Fruit fly (Drosophila melanogaster) whole organism, embryonic: ENCODE results near the gene CG17572.

Experiments used
- B-H1 ChIP-seq: fragments of 200-800 bp; sonication (Bioruptor generic); IDR thresholded peaks from 3 replicates; pipeline ENCODE4 v1.3.6; 2022; ENCODE audit warnings: missing biosample characterization, missing genetic modification characterization
- CG10274 ChIP-seq: fragments of 200-800 bp; sonication (Bioruptor generic); optimal IDR thresholded peaks from 3 replicates; lab custom pipeline; 2017; ENCODE audit warnings: missing biosample characterization, mild to moderate bottlenecking, missing genetic modification characterization
- CG10431 ChIP-seq: fragments of 200-800 bp; sonication (Bioruptor generic); optimal IDR thresholded peaks from 3 replicates; lab custom pipeline; 2018; ENCODE audit warnings: missing biosample characterization, mild to moderate bottlenecking, missing genetic modification characterization
- CG11247 ChIP-seq: fragments of 200-800 bp; sonication (Bioruptor generic); IDR thresholded peaks from 2 replicates; pipeline ENCODE4 v1.3.6; 2022; ENCODE audit warnings: missing biosample characterization, missing genetic modification characterization
- CG11696 ChIP-seq: fragments of 200-800 bp; sonication (Bioruptor generic); IDR thresholded peaks from 2 replicates; pipeline ENCODE4 v1.3.6; 2022; ENCODE audit warnings: missing biosample characterization, missing genetic modification characterization
- CG12299 ChIP-seq: fragments of 200-800 bp; sonication (Bioruptor generic); optimal IDR thresholded peaks from 2 replicates; lab custom pipeline; 2018; ENCODE audit warnings: missing biosample characterization, mild to moderate bottlenecking, missing genetic modification characterization
- CG12659 ChIP-seq: fragments of 200-800 bp; sonication (Bioruptor generic); optimal IDR thresholded peaks from 3 replicates; lab custom pipeline; 2017; ENCODE audit warnings: mild to moderate bottlenecking, missing biosample characterization, missing genetic modification reagents, missing genetic modification characterization
- CG14667 ChIP-seq: fragments of 200-800 bp; sonication (Bioruptor generic); IDR thresholded peaks from 2 replicates; pipeline ENCODE4 v1.3.6; 2022; ENCODE audit warnings: missing biosample characterization, missing genetic modification characterization
- CG15073 ChIP-seq: fragments of 200-800 bp; sonication (Bioruptor generic); optimal IDR thresholded peaks from 2 replicates; lab custom pipeline; 2016; ENCODE audit warnings: missing biosample characterization, missing genetic modification characterization
- CG15479 ChIP-seq: fragments of 200-800 bp; sonication (Bioruptor generic); optimal IDR thresholded peaks from 3 replicates; lab custom pipeline; 2019; ENCODE audit warnings: missing biosample characterization, mild to moderate bottlenecking, missing genetic modification characterization, moderate library complexity
- CG18476 ChIP-seq: fragments of 200-800 bp; sonication (Bioruptor generic); optimal IDR thresholded peaks from 2 replicates; lab custom pipeline; 2016; ENCODE audit warnings: missing biosample characterization, mild to moderate bottlenecking, missing genetic modification characterization
- CG18619 ChIP-seq: fragments of 200-800 bp; sonication (Bioruptor generic); optimal IDR thresholded peaks from 3 replicates; lab custom pipeline; 2017; ENCODE audit warnings: missing biosample characterization, mild to moderate bottlenecking, missing genetic modification characterization
- CG34224 ChIP-seq: fragments of 200-800 bp; sonication (Bioruptor generic); IDR thresholded peaks from 3 replicates; pipeline ENCODE4 v1.3.6; 2022; ENCODE audit warnings: missing biosample characterization, missing genetic modification characterization; ENCODE audit not compliant: partially characterized antibody
- CG7987 ChIP-seq: fragments of 200-800 bp; sonication (Bioruptor generic); optimal IDR thresholded peaks from 2 replicates; lab custom pipeline; 2018; ENCODE audit warnings: missing biosample characterization, mild to moderate bottlenecking, missing genetic modification characterization, moderate library complexity
- CG8359 ChIP-seq: fragments of 200-800 bp; sonication (Bioruptor generic); optimal IDR thresholded peaks from 2 replicates; lab custom pipeline; 2017; ENCODE audit warnings: missing biosample characterization, mild to moderate bottlenecking, missing genetic modification characterization, borderline replicate concordance
- CG8388 ChIP-seq: fragments of 200-800 bp; sonication (Bioruptor generic); optimal IDR thresholded peaks from 2 replicates; lab custom pipeline; 2019; ENCODE audit warnings: missing biosample characterization, mild to moderate bottlenecking, missing genetic modification characterization, moderate library complexity
- CG9609 ChIP-seq: fragments of 200-800 bp; sonication (Bioruptor generic); optimal IDR thresholded peaks from 3 replicates; lab custom pipeline; 2016; ENCODE audit warnings: missing biosample characterization, missing genetic modification characterization
- Fer3 ChIP-seq: fragments of 200-800 bp; sonication (Bioruptor generic); optimal IDR thresholded peaks from 2 replicates; lab custom pipeline; 2018; ENCODE audit warnings: missing biosample characterization, mild to moderate bottlenecking, missing genetic modification characterization, moderate library complexity
- Jarid2 ChIP-seq: fragments of 200-800 bp; sonication (Bioruptor generic); optimal IDR thresholded peaks from 3 replicates; lab custom pipeline; 2017; ENCODE audit warnings: mild to moderate bottlenecking, missing biosample characterization, missing genetic modification reagents, missing genetic modification characterization
- Meics ChIP-seq: fragments of 200-800 bp; sonication (Bioruptor generic); optimal IDR thresholded peaks from 2 replicates; lab custom pipeline; 2017; ENCODE audit warnings: missing biosample characterization, mild to moderate bottlenecking, missing genetic modification characterization
- NC2α ChIP-seq: fragments of 200-800 bp; sonication (Bioruptor generic); optimal IDR thresholded peaks from 2 replicates; lab custom pipeline; 2016; ENCODE audit warnings: missing biosample characterization, missing genetic modification characterization
- Nf-YA ChIP-seq: fragments of 200-800 bp; sonication (Bioruptor generic); IDR thresholded peaks from 2 replicates; pipeline ENCODE4 v1.3.6; 2022; ENCODE audit warnings: missing biosample characterization, missing genetic modification characterization
- Nf-YB ChIP-seq: fragments of 200-800 bp; sonication (Bioruptor generic); optimal IDR thresholded peaks from 3 replicates; lab custom pipeline; 2019; ENCODE audit warnings: missing biosample characterization, mild to moderate bottlenecking, missing genetic modification characterization, moderate library complexity
- PHDP ChIP-seq: fragments of 200-800 bp; sonication (Bioruptor generic); optimal IDR thresholded peaks from 3 replicates; lab custom pipeline; 2018; ENCODE audit warnings: missing biosample characterization, mild to moderate bottlenecking, missing genetic modification characterization, moderate library complexity
- Six4 ChIP-seq: fragments of 200-800 bp; sonication (Bioruptor generic); optimal IDR thresholded peaks from 2 replicates; lab custom pipeline; 2016; ENCODE audit warnings: missing biosample characterization, missing genetic modification characterization
- Sox100B ChIP-seq: fragments of 200-800 bp; sonication (Bioruptor generic); optimal IDR thresholded peaks from 3 replicates; lab custom pipeline; 2018; ENCODE audit warnings: missing biosample characterization, mild to moderate bottlenecking, missing genetic modification characterization
- TFAM ChIP-seq: fragments of 200-800 bp; sonication (Bioruptor generic); optimal IDR thresholded peaks from 2 replicates; lab custom pipeline; 2017; ENCODE audit warnings: missing biosample characterization, missing genetic modification characterization, inconsistent platforms
- corto ChIP-seq: fragments of 200-800 bp; sonication (Bioruptor generic); optimal IDR thresholded peaks from 2 replicates; lab custom pipeline; 2016; ENCODE audit warnings: missing biosample characterization, mild to moderate bottlenecking, missing genetic modification characterization, moderate library complexity
- da ChIP-seq: fragments of 200-800 bp; sonication (Bioruptor generic); optimal IDR thresholded peaks from 2 replicates; lab custom pipeline; 2016; ENCODE audit warnings: missing biosample characterization, missing genetic modification characterization
- dmrt99B ChIP-seq: fragments of 200-800 bp; sonication (Bioruptor generic); optimal IDR thresholded peaks from 2 replicates; lab custom pipeline; 2018; ENCODE audit warnings: missing biosample characterization, mild to moderate bottlenecking, missing genetic modification characterization, moderate library complexity
- ewg ChIP-seq: fragments of 200-800 bp; sonication (Bioruptor generic); optimal IDR thresholded peaks from 3 replicates; lab custom pipeline; 2017; ENCODE audit warnings: mild to moderate bottlenecking, missing biosample characterization, missing genetic modification reagents, missing genetic modification characterization
- fd96Cb ChIP-seq: fragments of 200-800 bp; sonication (Bioruptor generic); optimal IDR thresholded peaks from 2 replicates; lab custom pipeline; 2018; ENCODE audit warnings: missing biosample characterization, mild to moderate bottlenecking, missing genetic modification characterization, moderate library complexity
- fru ChIP-seq: fragments of >200 bp; optimal IDR thresholded peaks from 2 replicates; lab custom pipeline; 2017
- hb ChIP-seq: fragments of 200-800 bp; sonication (Bioruptor generic); IDR thresholded peaks from 3 replicates; pipeline ENCODE4 v1.3.6; 2022; ENCODE audit warnings: missing biosample characterization, missing genetic modification characterization; ENCODE audit not compliant: partially characterized antibody
- ind ChIP-seq: fragments of 200-800 bp; sonication (Bioruptor generic); optimal IDR thresholded peaks from 3 replicates; lab custom pipeline; 2016; ENCODE audit warnings: missing biosample characterization, missing genetic modification characterization
- ken ChIP-seq: fragments of 200-800 bp; sonication (Bioruptor generic); IDR thresholded peaks from 3 replicates; pipeline ENCODE4 v1.3.6; 2022; ENCODE audit warnings: missing biosample characterization, missing genetic modification characterization
- lilli ChIP-seq: fragments of 200-800 bp; sonication (Bioruptor generic); optimal IDR thresholded peaks from 3 replicates; lab custom pipeline; 2016; ENCODE audit warnings: missing biosample characterization, missing genetic modification characterization
- mam ChIP-seq: fragments of 200-800 bp; sonication (Bioruptor generic); optimal IDR thresholded peaks from 3 replicates; lab custom pipeline; 2016; ENCODE audit warnings: missing biosample characterization, missing genetic modification characterization
- oc ChIP-seq: fragments of 200-800 bp; sonication (Bioruptor generic); optimal IDR thresholded peaks from 2 replicates; lab custom pipeline; 2018; ENCODE audit warnings: missing biosample characterization, mild to moderate bottlenecking, missing genetic modification characterization, moderate library complexity
- pan ChIP-seq, 4 experiments: fragments of >200 bp in 3 of 4; fragments of 200-800 bp in 1 of 4; sonication (Bioruptor generic) in 1 of 4; optimal IDR thresholded peaks in 3 of 4; IDR thresholded peaks in 1 of 4; 2 replicates each; pipeline versions ENCODE4 v1.3.6 to Lab custom; 2017 to 2022; ENCODE audit warnings: missing biosample characterization in 2 of 4, missing genetic modification characterization in 2 of 4, mixed read lengths in 1 of 4
- pb ChIP-seq: fragments of 200-800 bp; sonication (Bioruptor generic); optimal IDR thresholded peaks from 3 replicates; lab custom pipeline; 2016; ENCODE audit warnings: missing biosample characterization, missing genetic modification characterization
- sna ChIP-seq: fragments of 200-800 bp; sonication (Bioruptor generic); IDR thresholded peaks from 2 replicates; pipeline ENCODE4 v1.3.6; 2022; ENCODE audit warnings: missing biosample characterization, missing genetic modification characterization; ENCODE audit not compliant: partially characterized antibody
- trem ChIP-seq: fragments of 200-800 bp; optimal IDR thresholded peaks from 3 replicates; lab custom pipeline; 2019; ENCODE audit warnings: missing biosample characterization, mild to moderate bottlenecking, missing genetic modification characterization, moderate library complexity
- ttk ChIP-seq: fragments of 200-800 bp; sonication (Bioruptor generic); IDR thresholded peaks from 2 replicates; pipeline ENCODE4 v2.1.2; 2022; ENCODE audit warnings: missing biosample characterization, missing genetic modification characterization
- vnd ChIP-seq: fragments of 200-800 bp; sonication (Bioruptor generic); IDR thresholded peaks from 3 replicates; pipeline ENCODE4 v1.3.6; 2022; ENCODE audit warnings: missing biosample characterization, missing genetic modification characterization; ENCODE audit not compliant: partially characterized antibody
- z ChIP-seq: fragments of 200-800 bp; sonication (Bioruptor generic); IDR thresholded peaks from 3 replicates; pipeline ENCODE4 v1.3.6; 2022; ENCODE audit warnings: missing biosample characterization, missing genetic modification characterization
- zen ChIP-seq: fragments of 200-800 bp; sonication (Bioruptor generic); optimal IDR thresholded peaks from 3 replicates; lab custom pipeline; 2018; ENCODE audit warnings: missing biosample characterization, mild to moderate bottlenecking, missing genetic modification characterization, moderate library complexity
- zfh2 ChIP-seq: fragments of 200-800 bp; sonication (Bioruptor generic); optimal IDR thresholded peaks from 2 replicates; lab custom pipeline; 2016; ENCODE audit warnings: missing biosample characterization, missing genetic modification characterization

Gene CG17572

dm6 chr2L:19023972-19024743, 49.8 kb downstream of the CG17572 start (continued):
- TF ChIP-seq CG15073 (GFP tag; lab: Kevin White, UChicago) (no peak), dmrt99B (peak; percentile 87), ind (GFP tag; lab: Kevin White, UChicago) (peak; percentile 58), Meics (GFP tag; lab: Kevin White, UChicago) (peak; percentile 86), CG18476 (GFP tag; lab: Kevin White, UChicago) (peak; percentile 35), corto (no peak), NC2α (GFP tag; lab: Kevin White, UChicago) (no peak), Nf-YB (GFP tag; lab: Kevin White, UChicago) (peak; percentile 57), CG7987 (peak; percentile 10), pb (GFP tag; lab: Kevin White, UChicago) (no peak), lilli (peak; percentile 50), CG18619 (GFP tag; lab: Kevin White, UChicago) (peak; percentile 70), zen (no peak), CG15479 (no peak), trem (tag; lab: Kevin White, UChicago) (peak; percentile 18), CG9609 (GFP tag; lab: Kevin White, UChicago) (no peak), vnd (GFP tag; lab: Robert Waterston, UW) (no peak), z (GFP tag; lab: Robert Waterston, UW) (no peak), fd96Cb (peak; percentile 73), CG10431 (GFP tag; lab: Kevin White, UChicago) (peak; percentile 0), Nf-YA (GFP tag; lab: Robert Waterston, UW) (no peak), CG14667 (peak; percentile 21; the same call in 1 of the 2 replicates), zfh2 (GFP tag; lab: Kevin White, UChicago) (no peak), ken (GFP tag; lab: Robert Waterston, UW) (no peak; the same call in 2 of the 3 replicates), B-H1 (GFP tag; lab: Robert Waterston, UW) (peak; percentile 37; the same call in 2 of the 3 replicates), mam (GFP tag; lab: Kevin White, UChicago) (peak; percentile 51), ewg (peak; percentile 38), fru (no peak), pan (optimal IDR thresholded peaks at IDR 0.05; lab: Kevin White, UChicago) (no peak), pan (GFP tag; optimal IDR thresholded peaks at IDR 0.05 in 1 of 2, IDR thresholded peaks at IDR 0.05 in 1 of 2) (no peak), CG11696 (GFP tag; lab: Robert Waterston, UW) (no peak), CG34224 (GFP tag; lab: Robert Waterston, UW) (no peak), hb (no peak), oc (tag; lab: Kevin White, UChicago) (peak; percentile 31), CG10274 (GFP tag; lab: Kevin White, UChicago) (peak; percentile 9), CG11247 (GFP tag; lab: Robert Waterston, UW) (no peak), CG12659 (GFP tag; lab: Kevin White, UChicago) (peak; percentile 78), CG8359 (GFP tag; lab: Kevin White, UChicago) (peak; percentile 13), ttk (peak; percentile 49; the same call in 1 of the 2 replicates), Jarid2 (GFP tag; lab: Kevin White, UChicago) (peak; percentile 36), Six4 (GFP tag; lab: Kevin White, UChicago) (no peak), CG8388 (peak; percentile 65), Fer3 (tag; lab: Kevin White, UChicago) (peak; percentile 77), sna (GFP tag; lab: Robert Waterston, UW) (no peak), Sox100B (GFP tag; lab: Kevin White, UChicago) (peak; percentile 78), TFAM (no peak), PHDP (tag; lab: Kevin White, UChicago) (peak; percentile 79), da (GFP tag; lab: Kevin White, UChicago) (no peak), CG12299 (tag; lab: Kevin White, UChicago) (peak; percentile 63)
